Fruit fly (Drosophila melanogaster): Measurements from ENCODE around the gene CG43740.

DNA sequence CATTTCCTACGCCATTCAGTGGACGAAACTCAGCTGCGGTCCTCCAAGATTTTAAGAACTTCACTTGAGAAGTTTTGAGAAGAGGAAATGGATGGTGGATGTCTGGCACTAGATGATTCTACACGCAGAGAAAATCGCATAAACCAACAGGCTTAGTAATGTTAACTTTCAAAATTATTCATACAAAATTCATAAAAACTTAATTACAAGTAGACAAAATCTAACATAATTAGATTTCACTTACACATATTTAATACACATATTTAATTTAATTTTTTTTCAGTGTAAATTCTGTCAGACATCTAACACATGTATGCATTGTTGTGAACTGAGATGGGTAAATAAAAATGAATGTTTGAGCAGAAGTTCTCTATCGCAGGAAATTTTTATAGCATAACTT, 33.3 kb upstream of the CG43740 start:
- TF ChIP-seq CG8478 (optimal IDR thresholded peaks at IDR 0.05) = no peak
- TF ChIP-seq CTCF (optimal IDR thresholded peaks at IDR 0.05) = no peak
